Fruit fly (Drosophila melanogaster): Measurements from ENCODE around the gene CG12541.

The CG12541 gene

DNA sequence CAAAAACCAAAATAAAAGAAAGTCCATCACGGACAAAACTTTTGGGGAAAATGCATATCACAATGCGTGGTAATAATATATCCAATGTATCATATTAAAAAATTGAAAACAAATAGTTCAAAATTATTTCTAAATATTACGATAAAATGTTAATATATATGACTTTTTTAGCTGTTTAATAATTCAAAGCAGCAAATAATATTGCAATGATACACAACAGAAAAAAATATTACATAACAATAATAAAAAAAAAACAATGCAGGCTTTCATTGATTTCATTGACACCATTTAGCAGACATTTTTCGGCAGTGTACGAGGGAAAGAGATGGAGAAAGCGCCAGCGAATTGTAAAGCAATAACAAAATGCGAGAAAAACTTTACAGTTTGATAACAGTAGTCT is 29.0 kb upstream of the CG12541 start:
- TF ChIP-seq CG8478 (optimal IDR thresholded peaks at IDR 0.05) (no peak), CTCF (optimal IDR thresholded peaks at IDR 0.05) (no peak)

DNA sequence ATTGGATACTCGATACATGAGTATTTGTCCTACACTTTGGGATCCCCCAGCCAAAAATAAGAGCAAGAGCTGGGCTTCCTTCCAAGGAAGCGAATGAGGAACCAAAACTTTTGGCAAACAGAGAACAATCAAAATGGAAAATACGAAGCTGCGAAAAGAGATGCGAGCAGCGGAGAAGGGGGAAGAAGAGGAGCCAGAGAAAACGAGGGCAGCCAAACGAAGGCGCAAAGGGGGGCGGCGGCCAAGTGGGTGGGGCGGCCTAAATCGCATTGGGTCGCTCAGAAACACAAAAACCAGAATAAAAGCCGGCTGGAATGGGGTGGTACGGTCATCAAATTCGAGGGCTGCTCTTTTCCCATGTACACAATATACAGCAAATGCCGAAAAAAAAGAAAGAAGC is 28.3 kb upstream of the CG12541 start:
- no peak for TF ChIP-seq CTCF (optimal IDR thresholded peaks at IDR 0.05)
- TF ChIP-seq CG8478 (optimal IDR thresholded peaks at IDR 0.05): no peak

DNA sequence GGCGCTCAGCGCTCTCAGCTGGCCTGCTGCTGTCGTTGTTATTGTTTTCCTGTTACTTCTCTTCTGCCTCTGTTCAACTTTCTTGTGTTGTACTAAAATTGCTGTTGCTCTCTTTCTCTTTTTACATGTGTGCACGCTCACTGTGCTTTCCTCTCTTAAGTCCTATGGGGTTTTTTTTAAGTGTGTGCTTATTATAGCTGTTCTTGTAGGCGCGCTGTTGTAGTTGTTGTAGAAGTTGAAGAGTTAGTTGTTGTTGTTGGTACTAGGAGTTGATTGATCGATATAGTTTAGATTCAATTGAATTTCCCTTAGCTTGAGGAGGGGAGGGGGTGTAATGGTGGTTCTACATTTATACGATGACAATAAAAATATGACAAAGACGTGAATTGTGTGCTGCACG is 26.1 kb upstream of the CG12541 start:
- TF ChIP-seq CG8478 (optimal IDR thresholded peaks at IDR 0.05) (no peak), CTCF (optimal IDR thresholded peaks at IDR 0.05) (no peak)

DNA sequence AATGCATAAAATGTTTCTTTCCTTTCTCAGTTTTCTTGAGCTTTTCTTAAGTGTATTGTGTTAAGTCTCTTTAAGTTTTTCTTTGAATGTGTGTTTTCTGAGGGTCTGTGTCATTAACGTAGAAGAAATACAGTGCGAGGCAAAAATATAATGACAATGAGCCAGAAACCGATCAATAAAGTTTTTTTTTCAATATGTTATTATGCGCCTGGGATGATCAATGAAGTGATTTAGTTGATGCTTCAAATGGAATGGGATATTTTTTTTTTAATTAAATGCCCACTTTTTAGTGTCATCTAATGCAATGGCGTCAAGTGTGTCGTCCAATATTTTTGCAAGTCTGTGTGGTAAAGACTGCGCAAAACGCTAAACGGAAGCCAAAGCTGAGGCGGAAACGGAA is 20.7 kb upstream of the CG12541 start:
- TF ChIP-seq CTCF (optimal IDR thresholded peaks at IDR 0.05) (no peak), CG8478 (optimal IDR thresholded peaks at IDR 0.05) (no peak)

DNA sequence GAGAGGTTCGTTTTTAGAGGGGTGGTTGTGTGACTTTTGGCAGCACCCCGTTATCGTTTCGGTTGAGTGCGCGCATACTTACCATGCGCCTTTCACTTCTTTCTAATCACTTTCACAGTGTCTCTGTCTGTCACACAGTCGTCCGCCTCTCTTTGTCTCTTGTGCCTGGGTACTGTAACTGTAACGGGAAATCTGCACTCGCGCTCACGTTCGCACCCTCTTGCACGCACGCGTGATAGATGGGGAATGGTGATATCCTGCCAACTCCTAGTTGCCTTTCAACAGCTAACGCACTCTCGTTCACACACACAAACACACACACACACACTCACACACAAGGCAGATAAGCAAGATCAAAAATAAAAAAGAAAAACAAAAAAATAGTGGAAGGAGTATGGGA is 16.6 kb upstream of the CG12541 start:
- TF ChIP-seq CTCF (optimal IDR thresholded peaks at IDR 0.05) (no peak), CG8478 (optimal IDR thresholded peaks at IDR 0.05) (no peak)

DNA sequence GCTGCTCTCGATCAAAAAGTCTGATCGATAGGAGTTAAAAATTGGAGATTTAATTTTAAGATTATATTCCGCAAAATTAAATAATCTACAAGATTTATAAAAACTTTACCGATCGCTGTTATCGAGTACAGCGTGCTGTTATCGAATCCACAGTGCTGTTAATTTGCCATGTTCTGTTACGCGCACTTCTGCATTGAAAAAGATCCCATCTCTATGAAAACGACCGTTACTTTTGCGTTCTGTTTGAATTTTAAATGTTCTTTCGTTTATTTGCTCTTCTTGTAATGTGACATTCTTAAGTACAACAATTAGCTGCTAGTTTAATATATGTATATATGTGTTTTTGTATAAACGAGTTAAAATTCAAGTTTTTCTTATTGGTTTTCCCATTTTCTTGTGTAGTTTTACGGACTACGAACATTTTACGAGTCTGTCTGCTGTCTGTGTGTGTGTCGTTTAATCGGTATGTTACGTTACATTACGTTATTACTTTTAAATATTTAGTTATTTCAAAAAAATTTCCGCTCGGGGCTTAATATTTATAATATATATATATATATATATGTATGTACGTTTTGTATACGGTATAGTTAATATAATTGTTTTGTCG is 8.6 kb upstream of the CG12541 start:
- TF ChIP-seq CTCF (optimal IDR thresholded peaks at IDR 0.05) (no peak), CG8478 (optimal IDR thresholded peaks at IDR 0.05) (no peak)

DNA sequence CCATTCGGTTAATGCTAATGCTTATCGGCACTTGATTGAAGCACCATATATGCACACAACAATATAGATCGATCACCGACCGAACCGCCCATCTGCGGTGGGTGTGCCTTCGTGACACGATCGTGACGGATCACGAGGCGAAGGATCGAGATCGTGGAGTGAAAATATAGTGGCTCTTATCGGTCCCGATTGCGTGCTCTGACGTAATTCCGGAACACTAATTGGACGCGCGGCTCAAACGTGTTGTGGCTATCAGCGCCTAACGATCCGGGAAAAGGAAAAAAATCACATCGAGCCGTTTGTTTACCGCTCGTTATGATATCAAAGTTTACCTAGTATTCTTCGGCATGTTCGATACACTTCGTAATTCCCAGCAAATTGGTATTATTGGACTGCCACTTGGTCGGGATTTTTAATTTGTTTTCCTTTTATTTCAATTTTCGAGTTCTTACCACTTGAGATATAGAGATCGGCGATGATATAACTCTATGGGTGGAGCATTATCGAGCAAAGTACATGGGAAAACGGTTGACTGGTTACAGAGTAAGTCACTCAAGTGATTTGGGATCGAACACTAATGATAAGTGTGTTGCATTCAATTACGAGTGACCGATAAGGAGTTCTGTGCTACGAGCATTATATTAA is 7.5 kb upstream of the CG12541 start:
- no peak for TF ChIP-seq CG8478 (optimal IDR thresholded peaks at IDR 0.05)
- TF ChIP-seq CTCF (optimal IDR thresholded peaks at IDR 0.05): no peak

DNA sequence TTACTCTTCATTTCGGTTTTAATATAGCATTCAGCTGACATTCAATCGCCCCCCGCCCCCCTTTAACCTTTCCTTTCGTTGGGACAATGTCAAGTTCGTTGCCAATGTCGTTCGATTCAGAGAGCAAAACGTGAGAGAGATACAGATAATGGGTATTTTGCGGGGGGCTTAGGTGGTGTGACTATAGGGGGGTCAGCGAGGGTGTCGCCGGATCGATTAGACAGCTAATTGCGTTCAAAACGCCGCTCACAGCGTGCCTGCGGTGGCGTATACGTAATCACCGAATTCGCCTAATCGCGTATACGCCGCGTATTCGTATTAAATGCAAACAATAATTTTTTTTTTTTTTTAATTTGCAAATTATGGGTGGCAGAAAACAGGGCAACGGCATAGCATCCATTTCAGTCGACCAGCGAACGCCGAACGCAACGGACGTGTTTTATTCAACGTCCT is 3.2 kb upstream of the CG12541 start, which contains the start of gene CG4607:
TSS of gene CG4607 (plus strand) at position 403 of the 453 bp plus-strand sequence.
- TF ChIP-seq CTCF (optimal IDR thresholded peaks at IDR 0.05) (no peak), CG8478 (optimal IDR thresholded peaks at IDR 0.05) (no peak)

DNA sequence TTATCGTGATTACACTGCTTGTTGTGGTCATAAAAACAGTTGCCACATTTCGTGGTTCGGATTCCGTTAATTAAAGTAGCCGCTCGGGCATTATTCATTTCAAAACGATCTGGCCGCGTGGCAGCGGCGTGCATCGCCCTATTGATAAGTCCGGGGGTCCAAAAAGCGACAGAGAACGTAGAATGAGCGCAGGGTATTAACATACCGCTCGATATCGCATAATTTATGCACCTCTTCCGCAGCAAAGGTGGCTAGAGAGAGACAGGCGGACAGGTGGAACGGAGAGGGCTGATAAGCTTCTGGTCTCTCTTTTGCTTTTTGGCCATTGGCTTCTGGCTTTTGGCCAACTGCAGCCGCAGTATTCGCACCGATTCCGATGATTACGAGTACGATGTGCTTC is 2.2 kb upstream of the CG12541 start:
- TF ChIP-seq CTCF (optimal IDR thresholded peaks at IDR 0.05): no peak
- TF ChIP-seq CG8478 (optimal IDR thresholded peaks at IDR 0.05): no peak

DNA sequence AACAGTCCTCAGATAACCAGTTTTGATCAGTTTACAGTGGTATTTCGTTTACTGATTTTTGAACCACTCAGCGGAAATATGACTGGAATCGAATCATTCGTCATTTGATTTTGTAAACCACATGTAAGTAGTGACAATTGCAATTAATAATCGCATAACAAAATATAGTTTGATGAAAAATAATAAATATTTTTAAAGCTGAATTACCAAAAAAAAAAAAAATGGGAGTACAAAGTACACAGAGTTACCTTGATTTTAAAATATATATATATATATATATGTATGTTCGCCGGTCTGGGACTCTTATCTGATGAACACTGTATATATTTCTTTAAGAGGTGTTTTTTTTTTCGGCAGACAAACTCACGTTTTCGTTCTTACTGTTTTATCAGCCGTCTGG is 1.4 kb upstream of the CG12541 start:
- TF ChIP-seq CG8478 (optimal IDR thresholded peaks at IDR 0.05): no peak
- no peak for TF ChIP-seq CTCF (optimal IDR thresholded peaks at IDR 0.05)

DNA sequence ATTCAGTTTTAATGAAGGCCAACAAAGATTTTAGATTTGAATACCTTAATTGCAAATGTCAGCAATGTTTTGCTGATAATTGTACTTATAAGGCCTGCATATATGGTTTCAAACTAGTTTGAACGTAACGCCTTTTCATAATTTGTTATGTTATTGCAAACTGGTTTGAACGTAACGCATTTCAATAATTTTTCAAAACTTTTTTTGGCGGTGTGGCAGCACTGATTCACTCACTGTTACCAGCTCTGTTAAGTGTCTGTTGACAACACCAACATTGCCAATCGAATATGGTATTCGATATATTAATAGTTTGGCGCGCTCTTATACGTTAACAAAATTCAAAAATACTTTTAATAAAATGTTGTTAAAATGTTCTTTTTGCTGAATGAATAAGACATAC is 756 bp upstream of the CG12541 start:
- TF ChIP-seq CTCF (optimal IDR thresholded peaks at IDR 0.05) (peak in 1 of 2 experiments; percentile 1), CG8478 (optimal IDR thresholded peaks at IDR 0.05) (no peak)

DNA sequence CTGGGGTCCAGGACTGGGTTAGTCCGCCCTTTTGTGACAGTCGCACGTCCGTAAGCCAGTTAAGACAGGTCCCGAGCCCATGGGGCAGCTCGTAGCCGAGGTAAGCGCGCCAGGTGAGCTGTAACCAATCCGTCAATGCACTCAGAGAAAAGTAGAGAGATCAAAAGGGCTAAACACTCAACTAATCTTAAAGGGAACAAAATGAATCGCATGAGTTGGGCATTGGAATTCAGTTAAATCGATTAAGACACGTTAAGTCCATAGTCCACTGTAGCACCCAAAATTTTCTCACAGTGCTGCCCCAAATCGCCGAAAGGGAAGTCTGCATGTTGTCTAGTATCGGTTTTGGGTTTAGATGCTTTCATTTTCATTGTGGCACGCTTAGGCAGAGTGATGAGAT is 2.3 kb downstream of the CG12541 start:
- no peak for TF ChIP-seq CG8478 (optimal IDR thresholded peaks at IDR 0.05)
- no peak for TF ChIP-seq CTCF (optimal IDR thresholded peaks at IDR 0.05)

DNA sequence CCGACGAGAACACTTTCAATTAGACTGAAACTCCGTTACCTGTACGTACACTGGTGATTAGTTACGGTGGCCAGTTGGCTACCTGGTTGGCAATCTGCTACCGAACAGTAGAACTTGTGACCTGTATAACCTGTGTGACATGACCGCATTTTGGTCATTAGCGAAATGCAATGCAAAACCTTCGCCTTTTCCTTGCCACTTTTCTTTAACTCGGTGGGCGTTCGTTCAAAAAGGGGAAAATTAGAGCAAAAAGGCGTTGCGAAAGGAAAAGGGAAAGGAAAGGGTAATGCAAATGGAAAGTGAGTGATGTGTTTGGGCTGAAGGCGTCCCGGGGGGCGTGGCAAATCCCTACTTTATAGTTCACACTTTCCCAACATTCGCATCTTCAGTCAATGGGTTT is 6.9 kb downstream of the CG12541 start:
- no peak for TF ChIP-seq CTCF (optimal IDR thresholded peaks at IDR 0.05)
- TF ChIP-seq CG8478 (optimal IDR thresholded peaks at IDR 0.05): no peak

DNA sequence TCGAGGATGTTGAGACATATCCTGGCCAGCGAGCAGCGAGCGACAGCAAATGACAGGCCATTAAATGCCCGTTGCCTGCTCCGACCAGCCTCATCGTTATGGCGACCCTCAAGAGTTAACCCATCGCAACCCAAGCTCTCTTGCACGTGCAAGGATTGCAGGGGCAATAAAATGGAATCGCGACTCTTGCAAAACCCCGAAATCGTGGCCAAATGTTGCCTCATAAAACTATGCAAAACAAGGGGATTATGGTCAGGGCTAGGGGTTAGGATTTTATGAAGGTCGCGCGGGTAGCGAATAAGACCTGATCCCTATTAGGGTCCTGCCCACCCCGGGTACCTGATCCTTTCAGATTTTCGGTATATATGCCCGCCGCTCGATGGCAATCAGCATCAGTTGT is 16.8 kb downstream of the CG12541 start, which contains the start of gene nullo:
TSS of gene nullo (plus strand) at position 390 of the 400 bp plus-strand sequence.
- TF ChIP-seq CTCF (optimal IDR thresholded peaks at IDR 0.05): no peak
- TF ChIP-seq CG8478 (optimal IDR thresholded peaks at IDR 0.05): no peak

DNA sequence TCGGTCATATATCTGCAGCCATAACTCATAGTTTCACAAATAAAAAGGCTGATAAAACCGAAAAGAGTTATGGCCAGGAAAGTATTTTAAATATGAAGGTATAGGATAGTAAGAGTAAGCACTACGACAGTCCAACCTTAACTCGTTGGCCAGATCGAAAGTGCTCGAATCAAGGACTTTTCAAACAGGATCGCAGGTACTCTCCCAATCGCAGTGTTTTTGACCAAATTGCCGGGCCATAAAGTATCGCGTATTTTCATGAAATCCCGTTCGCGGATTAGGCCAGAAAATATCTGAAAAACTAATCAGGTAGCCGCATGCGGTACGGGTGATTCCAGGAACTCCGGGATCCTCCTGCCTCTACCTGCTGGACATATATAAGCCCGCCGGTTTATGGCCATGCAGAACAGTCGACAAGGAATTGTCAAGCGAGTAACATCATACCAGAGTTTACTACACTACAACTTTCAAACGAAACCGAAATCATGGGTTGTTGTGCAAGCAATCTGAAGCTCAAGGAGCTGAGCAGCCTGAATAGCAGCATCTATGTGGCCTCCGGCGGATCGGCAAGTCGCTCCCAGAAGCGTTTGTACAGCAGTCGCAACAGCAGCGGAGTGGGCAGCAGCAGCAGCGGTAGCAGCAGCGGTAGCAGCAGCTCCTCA is 25.5 kb downstream of the CG12541 start, which contains the start of gene CG14427:
TSS of gene CG14427 (plus strand) at position 399 of the 662 bp plus-strand sequence.
- TF ChIP-seq CG8478 (optimal IDR thresholded peaks at IDR 0.05) (no peak), CTCF (optimal IDR thresholded peaks at IDR 0.05) (no peak)

DNA sequence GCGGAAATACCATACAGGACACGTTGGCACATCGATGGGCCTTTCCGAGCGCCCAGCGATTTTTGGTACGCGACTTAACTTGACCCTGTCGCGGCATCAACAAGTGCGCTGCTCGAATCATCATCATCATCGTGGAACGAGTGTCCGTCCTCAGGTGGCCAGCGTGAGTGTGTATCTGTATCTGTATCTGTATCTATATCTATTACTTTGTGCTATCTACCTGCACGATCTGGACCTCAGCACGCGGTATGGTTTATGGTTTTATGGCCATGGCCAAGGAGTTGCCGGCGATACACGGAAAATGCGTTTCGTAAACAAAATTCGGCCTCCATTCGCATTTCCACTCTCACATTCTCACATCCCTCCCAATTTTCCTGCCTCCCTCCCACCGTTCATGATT is 28.8 kb downstream of the CG12541 start:
- no peak for TF ChIP-seq CG8478 (optimal IDR thresholded peaks at IDR 0.05)
- TF ChIP-seq CTCF (optimal IDR thresholded peaks at IDR 0.05): no peak

Measured in S2 (cell line).